Fruit fly (Drosophila melanogaster): Measurements from ENCODE around the gene CG45080.
A peak's percentile ranks its signal among the peaks of the same experiment; 100 is the strongest.

CG45080 gene

dm6 chr3R:13319170-13319569, at the start of gene CG45080:
Gene CG45080, minus strand, starts transcription at chr3R:13319270.
- TF ChIP-seq psq (optimal IDR thresholded peaks at IDR 0.05) (no peak), EcR (GFP tag; optimal IDR thresholded peaks at IDR 0.05) (no peak), CG8478 (optimal IDR thresholded peaks at IDR 0.05) (no peak), usp (GFP tag; optimal IDR thresholded peaks at IDR 0.05) (no peak), pan (optimal IDR thresholded peaks at IDR 0.05) (no peak), Dll (optimal IDR thresholded peaks at IDR 0.05) (no peak)

dm6 chr3R:13366561-13367518, 47.8 kb upstream of the CG45080 start, which contains the start of gene Elp6:
Gene Elp6, minus strand, starts transcription at chr3R:13366910.
- TF ChIP-seq EcR (GFP tag; optimal IDR thresholded peaks at IDR 0.05), result no peak
- TF ChIP-seq pan (optimal IDR thresholded peaks at IDR 0.05), result no peak
- TF ChIP-seq psq (optimal IDR thresholded peaks at IDR 0.05), result no peak
- TF ChIP-seq CG8478 (optimal IDR thresholded peaks at IDR 0.05), result no peak
- TF ChIP-seq usp (GFP tag; optimal IDR thresholded peaks at IDR 0.05), result no peak
- no peak for TF ChIP-seq Dll (optimal IDR thresholded peaks at IDR 0.05)

dm6 chr3R:13365665-13366414, 46.8 kb upstream of the CG45080 start:
- no peak for TF ChIP-seq CG8478 (optimal IDR thresholded peaks at IDR 0.05)
- TF ChIP-seq usp (GFP tag; optimal IDR thresholded peaks at IDR 0.05), result no peak
- TF ChIP-seq pan (optimal IDR thresholded peaks at IDR 0.05), result no peak

dm6 chr3R:13364175-13365174, 45.4 kb upstream of the CG45080 start, which contains the start of gene Dic1:
Gene Dic1, plus strand, starts transcription at chr3R:13364938.
- TF ChIP-seq psq (optimal IDR thresholded peaks at IDR 0.05) (no peak), Dll (optimal IDR thresholded peaks at IDR 0.05) (peak; percentile 90), EcR (GFP tag; optimal IDR thresholded peaks at IDR 0.05) (no peak), usp (GFP tag; optimal IDR thresholded peaks at IDR 0.05) (no peak), CG8478 (optimal IDR thresholded peaks at IDR 0.05) (no peak), pan (optimal IDR thresholded peaks at IDR 0.05) (no peak)

- TF ChIP-seq EcR (GFP tag; optimal IDR thresholded peaks at IDR 0.05) (no peak), CG8478 (optimal IDR thresholded peaks at IDR 0.05) (no peak), pan (optimal IDR thresholded peaks at IDR 0.05) (no peak), Dll (optimal IDR thresholded peaks at IDR 0.05) (no peak), usp (GFP tag; optimal IDR thresholded peaks at IDR 0.05) (no peak), psq (optimal IDR thresholded peaks at IDR 0.05) (no peak)
Measured at dm6 chr3R:13363347-13363994, 44.4 kb upstream of the CG45080 start.

- TF ChIP-seq usp (GFP tag; optimal IDR thresholded peaks at IDR 0.05), result no peak
- no peak for TF ChIP-seq EcR (GFP tag; optimal IDR thresholded peaks at IDR 0.05)
- TF ChIP-seq psq (optimal IDR thresholded peaks at IDR 0.05), result no peak
- no peak for TF ChIP-seq Dll (optimal IDR thresholded peaks at IDR 0.05)
- no peak for TF ChIP-seq CG8478 (optimal IDR thresholded peaks at IDR 0.05)
- TF ChIP-seq pan (optimal IDR thresholded peaks at IDR 0.05), result no peak
Measured at dm6 chr3R:13360108-13360507, 41.0 kb upstream of the CG45080 start.

dm6 chr3R:13356960-13357359, 37.9 kb upstream of the CG45080 start:
- TF ChIP-seq usp (GFP tag; optimal IDR thresholded peaks at IDR 0.05), result no peak

- TF ChIP-seq Dll (optimal IDR thresholded peaks at IDR 0.05) (no peak), psq (optimal IDR thresholded peaks at IDR 0.05) (no peak), pan (optimal IDR thresholded peaks at IDR 0.05) (no peak), CG8478 (optimal IDR thresholded peaks at IDR 0.05) (no peak), EcR (GFP tag; optimal IDR thresholded peaks at IDR 0.05) (no peak), usp (GFP tag; optimal IDR thresholded peaks at IDR 0.05) (no peak)
Measured at dm6 chr3R:13353373-13353772, 34.3 kb upstream of the CG45080 start, which contains the start of gene mthl12. Gene mthl12, plus strand, starts transcription at chr3R:13353673.

- TF ChIP-seq EcR (GFP tag; optimal IDR thresholded peaks at IDR 0.05), result no peak
Measured at dm6 chr3R:13338030-13338429, 19.0 kb upstream of the CG45080 start, which contains the start of gene PK2-R1. Gene PK2-R1, plus strand, starts transcription at chr3R:13338330.

dm6 chr3R:13334007-13334406, 14.9 kb upstream of the CG45080 start, which contains the start of gene PK2-R2:
Gene PK2-R2, minus strand, starts transcription at chr3R:13334166.
- TF ChIP-seq EcR (GFP tag; optimal IDR thresholded peaks at IDR 0.05) (no peak), usp (GFP tag; optimal IDR thresholded peaks at IDR 0.05) (no peak), psq (optimal IDR thresholded peaks at IDR 0.05) (no peak), Dll (optimal IDR thresholded peaks at IDR 0.05) (no peak), CG8478 (optimal IDR thresholded peaks at IDR 0.05) (no peak), pan (optimal IDR thresholded peaks at IDR 0.05) (no peak)

- TF ChIP-seq usp (GFP tag; optimal IDR thresholded peaks at IDR 0.05) (no peak), pan (optimal IDR thresholded peaks at IDR 0.05) (no peak), EcR (GFP tag; optimal IDR thresholded peaks at IDR 0.05) (no peak), CG8478 (optimal IDR thresholded peaks at IDR 0.05) (no peak), Dll (optimal IDR thresholded peaks at IDR 0.05) (no peak), psq (optimal IDR thresholded peaks at IDR 0.05) (no peak)
Measured at dm6 chr3R:13333031-13333430, 14.0 kb upstream of the CG45080 start.
